Worm (Caenorhabditis elegans) whole organism, L4/young adult: ENCODE measurements around the gene rmd-3.

Experiments used
- W03F9.2 ChIP-seq: fragments of 150-350 bp; optimal IDR thresholded peaks from 2 replicates; lab custom pipeline; 2014; ENCODE audit warnings: missing biosample characterization, missing genetic modification characterization
- dao-5 ChIP-seq: sonication (generic microtip); optimal IDR thresholded peaks from 2 replicates; lab custom pipeline; 2016; ENCODE audit warnings: missing genotype, missing genetic modification characterization, moderate library complexity, missing compliant biosample characterization
- him-1 ChIP-seq: sonication (generic microtip); optimal IDR thresholded peaks from 2 replicates; lab custom pipeline; 2016; ENCODE audit warnings: missing genotype, missing genetic modification reagents, missing genetic modification characterization, missing compliant biosample characterization

ce11 chrII:11349892-11350291 lies 10.5 kb upstream of the rmd-3 start, which contains the start of gene dph-5:
- TF ChIP-seq him-1 (tag; lab: Kevin White, UChicago) (no peak), dao-5 (no peak), W03F9.2 (tag; lab: Kevin White, UChicago) (no peak)
